Fruit fly (Drosophila melanogaster): ENCODE results near the gene CG43739.

The CG43739 gene

DNA sequence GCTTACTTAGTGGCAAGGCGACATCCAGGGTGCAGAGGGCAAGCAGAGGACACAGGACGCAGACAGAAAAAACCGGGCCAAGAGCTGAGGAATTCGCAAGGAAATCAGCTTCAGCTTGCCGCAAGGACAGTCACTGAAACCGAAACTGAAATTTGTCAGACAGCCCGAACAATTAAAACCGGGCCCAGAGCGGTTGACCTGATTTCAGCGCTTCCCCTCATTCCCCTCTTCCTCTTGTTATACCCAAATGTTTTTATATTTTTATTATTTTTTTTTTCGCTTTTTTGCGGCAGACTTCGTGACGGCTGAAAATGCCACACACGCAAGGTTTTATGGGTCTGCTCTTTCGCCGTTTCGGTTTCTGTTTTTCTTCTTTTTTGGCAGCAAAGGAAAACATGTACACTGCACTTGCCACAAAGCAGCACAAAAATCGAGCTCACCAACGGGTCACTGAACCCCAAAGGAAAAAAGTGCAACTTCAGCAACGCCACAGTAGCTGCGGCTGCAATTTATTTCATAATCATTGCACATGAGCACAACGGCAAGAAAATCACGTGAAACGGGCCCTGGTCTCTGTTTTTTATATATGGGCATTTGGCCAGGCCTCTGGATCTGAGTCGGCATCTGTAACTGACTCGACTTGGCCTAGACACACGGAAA lies 10.6 kb downstream of the CG43739 start:
- TF ChIP-seq CG4496 (GFP tag; IDR thresholded peaks at IDR 0.05) (no peak), Snoo (tag; optimal IDR thresholded peaks at IDR 0.05) (peak; percentile 59), EcR (GFP tag; optimal IDR thresholded peaks at IDR 0.05) (peak; percentile 60), rn (GFP tag; IDR thresholded peaks at IDR 0.05) (no peak)

DNA sequence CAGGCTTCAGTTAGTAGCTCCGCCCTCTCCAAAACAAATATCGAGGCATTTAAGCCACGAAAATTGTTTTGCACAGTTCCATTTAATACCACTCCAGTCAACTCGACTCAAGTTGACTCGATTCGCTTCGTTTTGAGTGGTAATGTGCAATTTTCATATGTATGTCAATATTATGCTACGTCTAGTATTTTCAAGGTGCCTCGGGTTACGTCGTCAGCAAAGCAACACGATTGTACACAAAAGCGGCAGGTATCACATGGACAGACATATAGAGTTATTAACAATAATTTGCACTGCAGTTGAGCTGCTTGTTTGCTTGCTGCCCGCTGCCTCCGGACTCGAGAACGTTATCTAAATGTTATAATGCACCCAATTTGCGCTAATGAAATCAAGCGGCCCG lies 13.7 kb downstream of the CG43739 start:
- TF ChIP-seq Pif1A (GFP tag; optimal IDR thresholded peaks at IDR 0.05) (no peak), D1 (tag; optimal IDR thresholded peaks at IDR 0.05) (no peak), CG8301 (tag; optimal IDR thresholded peaks at IDR 0.05) (no peak), CG4496 (GFP tag; IDR thresholded peaks at IDR 0.05) (no peak), Ets98B (GFP tag; IDR thresholded peaks at IDR 0.05) (no peak), CG8159 (tag; optimal IDR thresholded peaks at IDR 0.05) (no peak), CG12605 (GFP tag; IDR thresholded peaks at IDR 0.05) (no peak), CG17806 (tag; optimal IDR thresholded peaks at IDR 0.05) (no peak), CG13204 (GFP tag; optimal IDR thresholded peaks at IDR 0.05) (no peak), CG10348 (GFP tag; IDR thresholded peaks at IDR 0.05) (no peak), rn (GFP tag; IDR thresholded peaks at IDR 0.05) (no peak), CG32121 (GFP tag; IDR thresholded peaks at IDR 0.05) (no peak), CG9948 (tag; optimal IDR thresholded peaks at IDR 0.05) (no peak), CG15710 (tag; optimal IDR thresholded peaks at IDR 0.05) (no peak), CG14655 (GFP tag; optimal IDR thresholded peaks at IDR 0.05) (no peak)

DNA sequence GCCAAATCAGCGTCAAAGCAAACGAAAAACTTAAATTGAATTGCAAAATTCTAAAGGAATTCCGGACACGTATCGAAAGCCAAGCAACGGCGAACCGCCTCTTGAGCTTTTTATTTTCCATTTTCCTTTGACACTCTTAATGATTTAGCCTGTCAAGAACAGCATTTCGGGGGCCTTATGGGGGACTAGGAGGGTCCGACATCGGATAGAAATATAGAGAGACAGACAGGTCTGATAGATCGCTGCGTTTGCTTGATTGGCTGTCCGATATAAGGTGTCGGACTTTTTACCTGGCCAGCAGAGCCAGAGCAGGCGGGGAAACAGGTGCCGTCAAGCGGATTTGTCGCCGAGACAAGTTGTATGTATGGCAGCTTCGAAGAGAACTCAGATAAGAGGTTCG lies 14.4 kb downstream of the CG43739 start:
- TF ChIP-seq CG9948 (tag; optimal IDR thresholded peaks at IDR 0.05) (no peak), CG10348 (GFP tag; IDR thresholded peaks at IDR 0.05) (no peak), Ets98B (GFP tag; IDR thresholded peaks at IDR 0.05) (no peak), D1 (tag; optimal IDR thresholded peaks at IDR 0.05) (no peak), EcR (GFP tag; optimal IDR thresholded peaks at IDR 0.05) (no peak), CG15710 (tag; optimal IDR thresholded peaks at IDR 0.05) (no peak), CG12605 (GFP tag; IDR thresholded peaks at IDR 0.05) (no peak), CG34367 (tag; optimal IDR thresholded peaks at IDR 0.05) (no peak), CG14655 (GFP tag; optimal IDR thresholded peaks at IDR 0.05) (no peak), fd96Ca (GFP tag; IDR thresholded peaks at IDR 0.05) (no peak), Pif1B (GFP tag; optimal IDR thresholded peaks at IDR 0.05) (no peak), CG8301 (tag; optimal IDR thresholded peaks at IDR 0.05) (no peak), CG8159 (tag; optimal IDR thresholded peaks at IDR 0.05) (no peak), CG17806 (tag; optimal IDR thresholded peaks at IDR 0.05) (no peak), CG13204 (GFP tag; optimal IDR thresholded peaks at IDR 0.05) (no peak), rn (GFP tag; IDR thresholded peaks at IDR 0.05) (no peak), CG4496 (GFP tag; IDR thresholded peaks at IDR 0.05) (no peak), Pif1A (GFP tag; optimal IDR thresholded peaks at IDR 0.05) (no peak), gl (tag; optimal IDR thresholded peaks at IDR 0.05) (no peak)

DNA sequence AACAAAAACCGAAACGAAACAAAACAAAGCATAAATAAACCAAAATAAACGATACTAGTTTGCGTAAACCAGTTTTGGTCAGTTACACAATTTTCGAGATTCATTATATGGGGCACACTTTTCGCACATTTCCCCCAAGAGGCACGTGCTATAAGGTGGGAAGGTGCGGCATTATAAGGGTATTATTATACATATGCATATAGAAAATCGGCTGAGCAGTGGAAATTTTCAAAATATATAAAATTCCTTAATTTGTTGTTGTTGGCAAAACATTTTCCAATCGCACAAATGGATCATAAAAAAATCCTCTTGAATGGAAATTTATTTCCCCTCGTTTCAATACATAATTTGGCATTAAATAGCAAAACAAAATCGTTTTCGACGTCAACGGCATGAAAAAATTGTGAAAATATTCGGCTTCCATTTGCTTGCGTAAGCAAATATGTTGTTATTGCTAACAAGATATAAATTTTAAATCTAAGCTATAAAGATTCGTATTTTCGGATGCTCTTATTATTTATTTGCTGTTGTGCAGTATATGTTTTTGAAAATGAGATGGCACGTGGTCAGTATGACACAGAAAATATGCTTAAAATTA lies 20.2 kb downstream of the CG43739 start:
- no peak for TF ChIP-seq CG4496 (GFP tag; IDR thresholded peaks at IDR 0.05)
- TF ChIP-seq gl (tag; optimal IDR thresholded peaks at IDR 0.05): no peak
- peak; percentile 28 for TF ChIP-seq D1 (tag; optimal IDR thresholded peaks at IDR 0.05)
- no peak for TF ChIP-seq Snoo (tag; optimal IDR thresholded peaks at IDR 0.05)
- no peak for TF ChIP-seq CG15710 (tag; optimal IDR thresholded peaks at IDR 0.05)

DNA sequence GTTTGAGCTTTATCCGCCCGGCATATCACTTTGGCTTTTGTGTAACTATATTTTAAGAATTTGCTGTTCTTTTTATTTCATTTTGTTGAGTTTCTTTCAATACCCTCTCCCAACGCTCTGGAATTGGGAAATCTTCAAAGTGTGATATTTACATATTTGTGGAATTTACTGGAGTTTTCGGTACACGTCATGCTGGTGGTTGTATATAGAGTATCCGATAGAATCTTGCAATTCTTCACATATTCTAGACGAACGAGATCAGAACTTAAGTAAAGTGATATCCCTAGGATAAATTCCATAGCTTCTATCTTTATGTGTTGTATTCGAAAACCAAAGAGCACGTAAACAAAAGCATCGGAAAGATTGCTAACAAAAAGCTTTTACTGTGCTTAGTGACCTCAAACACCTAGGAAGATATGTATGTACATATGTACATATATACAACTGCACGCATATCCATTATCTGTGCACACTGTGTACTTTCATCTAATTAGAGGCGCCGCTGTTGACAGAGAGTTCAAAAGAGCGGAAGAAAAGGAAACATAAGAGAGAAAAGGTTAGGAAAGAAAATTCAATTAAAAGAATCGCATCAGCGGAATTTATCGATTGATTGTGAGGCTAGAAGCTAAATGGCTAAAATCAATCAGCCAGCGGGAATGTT lies 21.9 kb downstream of the CG43739 start:
- TF ChIP-seq CG9948 (tag; optimal IDR thresholded peaks at IDR 0.05) (no peak), rn (GFP tag; IDR thresholded peaks at IDR 0.05) (no peak), CG10348 (GFP tag; IDR thresholded peaks at IDR 0.05) (no peak), CG4496 (GFP tag; IDR thresholded peaks at IDR 0.05) (no peak), D1 (tag; optimal IDR thresholded peaks at IDR 0.05) (no peak), Snoo (tag; optimal IDR thresholded peaks at IDR 0.05) (no peak), CG8159 (tag; optimal IDR thresholded peaks at IDR 0.05) (no peak), Pif1B (GFP tag; optimal IDR thresholded peaks at IDR 0.05) (no peak), Ets98B (GFP tag; IDR thresholded peaks at IDR 0.05) (no peak), CG34367 (tag; optimal IDR thresholded peaks at IDR 0.05) (no peak)

DNA sequence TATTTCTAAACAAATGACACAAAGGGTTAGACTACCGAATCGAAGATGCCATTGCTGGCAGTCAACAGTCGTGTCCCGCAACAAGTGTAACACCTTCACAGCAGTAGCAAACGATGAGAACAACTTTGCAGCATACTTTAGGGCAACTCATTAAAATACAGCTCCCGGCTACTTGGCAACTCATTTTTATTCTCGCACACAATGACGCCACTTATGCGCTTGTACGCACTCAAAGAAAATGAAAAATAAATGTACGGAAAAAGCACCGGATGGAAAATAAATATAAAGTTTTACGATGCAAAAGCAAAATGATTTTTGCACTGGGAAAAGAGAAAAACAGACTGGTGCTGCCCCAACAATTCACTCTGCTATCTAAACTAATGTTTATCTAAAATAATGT lies 27.5 kb downstream of the CG43739 start:
- TF ChIP-seq Pif1B (GFP tag; optimal IDR thresholded peaks at IDR 0.05): no peak
- peak; percentile 16; the same call in 1 of the 2 replicates for TF ChIP-seq CG32121 (GFP tag; IDR thresholded peaks at IDR 0.05)
- TF ChIP-seq CG13204 (GFP tag; optimal IDR thresholded peaks at IDR 0.05): no peak
- no peak for TF ChIP-seq CG10348 (GFP tag; IDR thresholded peaks at IDR 0.05)
- peak; percentile 59 for TF ChIP-seq gl (tag; optimal IDR thresholded peaks at IDR 0.05)
- TF ChIP-seq fd96Ca (GFP tag; IDR thresholded peaks at IDR 0.05): no peak; the same call in 2 of the 3 replicates
- no peak for TF ChIP-seq Snoo (tag; optimal IDR thresholded peaks at IDR 0.05)
- TF ChIP-seq D1 (tag; optimal IDR thresholded peaks at IDR 0.05): peak; percentile 43
- peak; percentile 38 for TF ChIP-seq CG34367 (tag; optimal IDR thresholded peaks at IDR 0.05)
- peak; percentile 9 for TF ChIP-seq CG15710 (tag; optimal IDR thresholded peaks at IDR 0.05)
- TF ChIP-seq CG14655 (GFP tag; optimal IDR thresholded peaks at IDR 0.05): peak; percentile 58
- TF ChIP-seq rn (GFP tag; IDR thresholded peaks at IDR 0.05): no peak
- TF ChIP-seq CG12605 (GFP tag; IDR thresholded peaks at IDR 0.05): peak; percentile 73
- TF ChIP-seq CG8159 (tag; optimal IDR thresholded peaks at IDR 0.05): peak; percentile 9
- TF ChIP-seq Ets98B (GFP tag; IDR thresholded peaks at IDR 0.05): peak; percentile 61
- peak; percentile 40 for TF ChIP-seq CG8301 (tag; optimal IDR thresholded peaks at IDR 0.05)
- no peak for TF ChIP-seq CG9948 (tag; optimal IDR thresholded peaks at IDR 0.05)
- no peak for TF ChIP-seq EcR (GFP tag; optimal IDR thresholded peaks at IDR 0.05)
- peak; percentile 77 for TF ChIP-seq CG4496 (GFP tag; IDR thresholded peaks at IDR 0.05)
- peak; percentile 29 for TF ChIP-seq Pif1A (GFP tag; optimal IDR thresholded peaks at IDR 0.05)
- TF ChIP-seq CG17806 (tag; optimal IDR thresholded peaks at IDR 0.05): no peak

Measured in whole organism, pupa.